Fruit fly (Drosophila melanogaster): ENCODE results near the gene aub.

Gene aub

DNA sequence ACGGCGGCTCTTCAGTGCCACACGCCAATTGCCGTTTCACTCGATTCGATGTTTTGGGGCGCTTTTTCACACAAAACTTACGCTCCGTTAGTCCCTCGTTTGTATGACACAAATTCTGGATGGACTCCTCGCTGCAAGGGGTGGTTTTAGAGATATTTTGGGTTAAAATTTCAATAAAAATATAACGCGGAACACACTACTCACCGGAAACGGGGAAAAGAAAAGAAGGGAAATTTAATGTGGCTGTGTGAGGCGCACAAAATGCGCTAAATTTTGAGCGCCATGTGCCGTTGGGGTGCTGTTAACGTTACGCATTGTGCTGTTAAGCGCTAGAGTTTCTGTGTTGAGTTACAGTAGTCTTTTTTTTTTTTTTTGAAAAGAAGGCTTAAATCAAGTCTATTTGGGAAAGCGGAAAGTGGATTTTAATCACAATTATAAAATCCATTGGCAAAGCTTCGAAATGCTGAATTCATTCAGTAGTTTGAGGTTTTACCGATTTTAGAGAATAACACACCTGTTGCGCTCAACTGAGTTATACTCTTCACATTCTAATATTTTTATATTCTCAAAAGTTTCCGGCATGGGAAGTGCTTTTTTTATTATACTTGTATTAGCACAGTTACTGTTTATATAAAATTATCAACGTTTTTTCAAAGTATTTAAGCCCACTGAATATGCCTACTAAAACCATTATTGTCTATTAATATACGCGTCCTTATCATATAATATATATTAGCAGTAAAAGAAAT, 2.8 kb upstream of the aub start, which contains the start of gene RpL9 (continued):
- TF ChIP-seq CG32532 (GFP tag; IDR thresholded peaks at IDR 0.05) (peak; percentile 75), zen (tag; optimal IDR thresholded peaks at IDR 0.05) (peak; percentile 12), Scr (GFP tag; IDR thresholded peaks at IDR 0.05; ENCODE audit: partially characterized antibody) (no peak), Gug (GFP tag; IDR thresholded peaks at IDR 0.05) (no peak), CG18262 (tag; optimal IDR thresholded peaks at IDR 0.05) (peak; percentile 64), CkIIα-i1 (GFP tag; IDR thresholded peaks at IDR 0.05) (no peak), B-H1 (GFP tag; IDR thresholded peaks at IDR 0.05) (peak; percentile 23; the same call in 1 of the 3 replicates), Jarid2 (GFP tag; optimal IDR thresholded peaks at IDR 0.05) (no peak), CG7963 (GFP tag; IDR thresholded peaks at IDR 0.05; ENCODE audit: partially characterized antibody) (no peak), lov (optimal IDR thresholded peaks at IDR 0.05) (no peak), lov (GFP tag; IDR thresholded peaks at IDR 0.05) (no peak; the same call in 1 of the 3 replicates), repo (GFP tag; optimal IDR thresholded peaks at IDR 0.05) (peak; percentile 17), br (optimal IDR thresholded peaks at IDR 0.05) (no peak), CG32772 (GFP tag; IDR thresholded peaks at IDR 0.05) (no peak), Nf-YC (tag; optimal IDR thresholded peaks at IDR 0.05) (no peak), CG4854 (GFP tag; optimal IDR thresholded peaks at IDR 0.05) (peak; percentile 6), CG15696 (tag; optimal IDR thresholded peaks at IDR 0.05) (no peak), Six4 (GFP tag; optimal IDR thresholded peaks at IDR 0.05) (no peak), seq (GFP tag; IDR thresholded peaks at IDR 0.05) (peak; percentile 57; the same call in 1 of the 2 replicates), Atf3 (GFP tag; optimal IDR thresholded peaks at IDR 0.05) (peak; percentile 15), gsb (GFP tag; IDR thresholded peaks at IDR 0.05) (peak; percentile 46; the same call in 1 of the 2 replicates), dan (GFP tag; IDR thresholded peaks at IDR 0.05) (no peak), nmo (GFP tag; optimal IDR thresholded peaks at IDR 0.05) (no peak), salm (tag; optimal IDR thresholded peaks at IDR 0.05) (peak; percentile 73), Eip74EF (GFP tag; optimal IDR thresholded peaks at IDR 0.05) (no peak), CG7556 (GFP tag; optimal IDR thresholded peaks at IDR 0.05) (no peak), CG31224 (GFP tag; IDR thresholded peaks at IDR 0.05) (peak; percentile 49; the same call in 1 of the 2 replicates), CG11247 (GFP tag; IDR thresholded peaks at IDR 0.05) (no peak), CG32767 (GFP tag; IDR thresholded peaks at IDR 0.05) (no peak), Sox100B (GFP tag; optimal IDR thresholded peaks at IDR 0.05) (peak; percentile 81), Med (GFP tag) (peak; percentile 97), aop (GFP tag; IDR thresholded peaks at IDR 0.05) (no peak), Mes4 (GFP tag; optimal IDR thresholded peaks at IDR 0.05) (peak; percentile 68), CG15514 (GFP tag; optimal IDR thresholded peaks at IDR 0.05) (peak; percentile 82), ems (GFP tag; optimal IDR thresholded peaks at IDR 0.05) (no peak), CG18619 (GFP tag; optimal IDR thresholded peaks at IDR 0.05) (peak; percentile 69), CG17802 (tag; optimal IDR thresholded peaks at IDR 0.05) (peak; percentile 48), CG14050 (GFP tag; IDR thresholded peaks at IDR 0.05) (no peak; the same call in 1 of the 3 replicates), MESR4 (GFP tag; optimal IDR thresholded peaks at IDR 0.05) (peak; percentile 99), corto (GFP tag; optimal IDR thresholded peaks at IDR 0.05) (no peak), CG4730 (GFP tag; IDR thresholded peaks at IDR 0.05) (no peak; the same call in 1 of the 2 replicates), CG4282 (GFP tag; optimal IDR thresholded peaks at IDR 0.05) (no peak), Dbx (GFP tag; IDR thresholded peaks at IDR 0.05) (no peak; the same call in 2 of the 3 replicates), CG3281 (GFP tag; optimal IDR thresholded peaks at IDR 0.05) (peak; percentile 88), twi (tag; optimal IDR thresholded peaks at IDR 0.05) (no peak), p53 (GFP tag; optimal IDR thresholded peaks at IDR 0.05) (peak; percentile 80), Sox102F (GFP tag; optimal IDR thresholded peaks at IDR 0.05) (no peak), CG34422 (GFP tag; IDR thresholded peaks at IDR 0.05) (peak; percentile 83), Kr (GFP tag; optimal IDR thresholded peaks at IDR 0.05) (no peak), CG3995 (GFP tag; optimal IDR thresholded peaks at IDR 0.05) (peak; percentile 45)

Measured in whole organism, embryonic.